Worm (Caenorhabditis elegans) whole organism, L1 larva: ENCODE measurements around the gene Y38H8A.1.
"Not testable (repeated sequence)": the region's sequence is repeated elsewhere in the genome, so short reads cannot be mapped to it uniquely, and the experiment has no call there.

Experiments
- C16A3.4 ChIP-seq: fragments of 150-350 bp; optimal IDR thresholded peaks from 2 replicates; lab custom pipeline; 2014; ENCODE audit warnings: missing biosample characterization, missing genetic modification characterization
- C34B4.2 ChIP-seq: sonication (generic microtip); optimal IDR thresholded peaks from 2 replicates; lab custom pipeline; 2017; ENCODE audit warnings: mild to moderate bottlenecking, missing genetic modification characterization, missing compliant biosample characterization
- Y116A8C.19 ChIP-seq: sonication (generic microtip); optimal IDR thresholded peaks from 2 replicates; lab custom pipeline; 2016; ENCODE audit warnings: missing compliant biosample characterization, missing genetic modification characterization, borderline replicate concordance
- ama-1 ChIP-seq: fragments of 150-350 bp; optimal IDR thresholded peaks from 2 replicates; lab custom pipeline; 2014
- ceh-8 ChIP-seq: fragments of 200-800 bp; sonication (Bioruptor generic); optimal IDR thresholded peaks from 2 replicates; lab custom pipeline; 2018; ENCODE audit warnings: mild to moderate bottlenecking, missing genetic modification characterization, moderate library complexity, missing compliant biosample characterization
- ceh-90 ChIP-seq: sonication (generic microtip); optimal IDR thresholded peaks from 2 replicates; lab custom pipeline; 2016; ENCODE audit warnings: missing genetic modification characterization, missing compliant biosample characterization
- ces-1 ChIP-seq: fragments of 150-350 bp; optimal IDR thresholded peaks from 2 replicates; lab custom pipeline; 2014; ENCODE audit warnings: missing biosample characterization, missing genetic modification reagents, missing genetic modification characterization
- dpl-1 ChIP-seq, 3 experiments: fragments of 150-350 bp in 2 of 3; sonication (generic microtip) in 1 of 3; optimal IDR thresholded peaks; 2 replicates each; lab custom pipeline; 2014 to 2017; ENCODE audit warnings: missing biosample characterization in 3 of 3, missing genetic modification characterization in 3 of 3, missing genetic modification reagents in 3 of 3
- efl-1 ChIP-seq, 4 experiments: fragments of 150-350 bp; optimal IDR thresholded peaks in 3 of 4; peaks in 1 of 4; 1 replicate in 1 of 4; 2 replicates in 3 of 4; lab custom pipeline; 2014; ENCODE audit warnings: missing biosample characterization in 2 of 4, missing genetic modification characterization in 2 of 4, missing genetic modification reagents in 2 of 4
- egl-13 ChIP-seq: sonication (generic microtip); optimal IDR thresholded peaks from 2 replicates; lab custom pipeline; 2016; ENCODE audit warnings: missing genotype, missing genetic modification reagents, missing genetic modification characterization, missing compliant biosample characterization
- elt-2 ChIP-seq: sonication (generic microtip); optimal IDR thresholded peaks from 2 replicates; lab custom pipeline; 2016; ENCODE audit warnings: missing genetic modification characterization, mild to moderate bottlenecking, inconsistent platforms, missing compliant biosample characterization, missing genetic modification reagents
- ets-5 ChIP-seq: fragments of 200-800 bp; sonication (Bioruptor generic); IDR thresholded peaks from 2 replicates; pipeline ENCODE4 v1.3.6; 2022; ENCODE audit warnings: missing genetic modification characterization, missing compliant biosample characterization
- fkh-10 ChIP-seq: sonication (generic microtip); optimal IDR thresholded peaks from 2 replicates; lab custom pipeline; 2017; ENCODE audit warnings: missing biosample characterization, missing genetic modification reagents, missing genetic modification characterization
- fos-1 ChIP-seq: fragments of 150-350 bp; optimal IDR thresholded peaks from 2 replicates; lab custom pipeline; 2014; ENCODE audit warnings: missing biosample characterization, missing genetic modification characterization
- hlh-4 ChIP-seq: sonication (generic microtip); optimal IDR thresholded peaks from 2 replicates; lab custom pipeline; 2016; ENCODE audit warnings: mild to moderate bottlenecking, missing genetic modification characterization, missing compliant biosample characterization
- hpl-2 ChIP-seq: fragments of 150-350 bp; optimal IDR thresholded peaks from 2 replicates; lab custom pipeline; 2014; ENCODE audit warnings: missing biosample characterization, missing genetic modification reagents, missing genetic modification characterization
- lin-13 ChIP-seq: fragments of 150-350 bp; optimal IDR thresholded peaks from 2 replicates; lab custom pipeline; 2014; ENCODE audit warnings: missing biosample characterization, missing genetic modification reagents, missing genetic modification characterization
- lin-39 ChIP-seq: fragments of 150-350 bp; optimal IDR thresholded peaks from 2 replicates; lab custom pipeline; 2014; ENCODE audit warnings: missing biosample characterization, missing genetic modification reagents, missing genetic modification characterization
- mdl-1 ChIP-seq, 2 experiments: fragments of 150-350 bp; optimal IDR thresholded peaks; 2 replicates each; lab custom pipeline; 2014 to 2017; ENCODE audit warnings: missing biosample characterization in 2 of 2, missing genetic modification characterization in 2 of 2, inconsistent platforms in 1 of 2
- mef-2 ChIP-seq: fragments of 150-350 bp; optimal IDR thresholded peaks from 2 replicates; lab custom pipeline; 2014; ENCODE audit warnings: missing biosample characterization, missing genetic modification characterization
- mep-1 ChIP-seq: fragments of 150-350 bp; optimal IDR thresholded peaks from 2 replicates; lab custom pipeline; 2014; ENCODE audit warnings: missing biosample characterization, missing genetic modification characterization
- nhr-20 ChIP-seq: sonication (generic microtip); optimal IDR thresholded peaks from 2 replicates; lab custom pipeline; 2016; ENCODE audit warnings: mild to moderate bottlenecking, missing genetic modification characterization, missing compliant biosample characterization
- nhr-237 ChIP-seq: fragments of 150-350 bp; optimal IDR thresholded peaks from 2 replicates; lab custom pipeline; 2014; ENCODE audit warnings: missing biosample characterization, missing genetic modification characterization
- nhr-47 ChIP-seq: sonication (generic microtip); optimal IDR thresholded peaks from 2 replicates; lab custom pipeline; 2016; ENCODE audit warnings: mild to moderate bottlenecking, missing genetic modification characterization, moderate library complexity, missing compliant biosample characterization
- nhr-76 ChIP-seq: sonication (generic microtip); optimal IDR thresholded peaks from 2 replicates; lab custom pipeline; 2017; ENCODE audit warnings: missing biosample characterization, missing genetic modification characterization
- pag-3 ChIP-seq: sonication (generic microtip); optimal IDR thresholded peaks from 2 replicates; lab custom pipeline; 2017; ENCODE audit warnings: missing genetic modification characterization, mild to moderate bottlenecking, missing compliant biosample characterization, antibody characterized with exemption, borderline replicate concordance; ENCODE audit not compliant: insufficient read depth
- pax-3 ChIP-seq: fragments of 200-800 bp; sonication (Bioruptor generic); optimal IDR thresholded peaks from 2 replicates; lab custom pipeline; 2018; ENCODE audit warnings: mild to moderate bottlenecking, missing genetic modification characterization, moderate library complexity, missing compliant biosample characterization
- pqm-1 ChIP-seq: sonication (generic microtip); optimal IDR thresholded peaks from 3 replicates; lab custom pipeline; 2017; ENCODE audit warnings: missing biosample characterization, missing genetic modification characterization
- skn-1 ChIP-seq: fragments of 150-350 bp; optimal IDR thresholded peaks from 2 replicates; lab custom pipeline; 2014; ENCODE audit warnings: missing biosample characterization, missing genetic modification characterization
- snpc-4 ChIP-seq: fragments of 150-350 bp; optimal IDR thresholded peaks from 2 replicates; lab custom pipeline; 2014; ENCODE audit warnings: missing biosample characterization, missing genetic modification characterization
- snu-23 ChIP-seq: sonication (generic microtip); optimal IDR thresholded peaks from 2 replicates; lab custom pipeline; 2016; ENCODE audit warnings: missing genetic modification characterization, missing compliant biosample characterization
- tbx-2 ChIP-seq: sonication (generic microtip); optimal IDR thresholded peaks from 2 replicates; lab custom pipeline; 2016; ENCODE audit warnings: missing genetic modification characterization, missing compliant biosample characterization
- tlp-1 ChIP-seq: fragments of 150-350 bp; optimal IDR thresholded peaks from 2 replicates; lab custom pipeline; 2014; ENCODE audit warnings: missing biosample characterization, missing genetic modification characterization
- ztf-4 ChIP-seq: fragments of 150-350 bp; optimal IDR thresholded peaks from 2 replicates; lab custom pipeline; 2014; ENCODE audit warnings: missing biosample characterization, missing genetic modification characterization

Gene Y38H8A.1

DNA sequence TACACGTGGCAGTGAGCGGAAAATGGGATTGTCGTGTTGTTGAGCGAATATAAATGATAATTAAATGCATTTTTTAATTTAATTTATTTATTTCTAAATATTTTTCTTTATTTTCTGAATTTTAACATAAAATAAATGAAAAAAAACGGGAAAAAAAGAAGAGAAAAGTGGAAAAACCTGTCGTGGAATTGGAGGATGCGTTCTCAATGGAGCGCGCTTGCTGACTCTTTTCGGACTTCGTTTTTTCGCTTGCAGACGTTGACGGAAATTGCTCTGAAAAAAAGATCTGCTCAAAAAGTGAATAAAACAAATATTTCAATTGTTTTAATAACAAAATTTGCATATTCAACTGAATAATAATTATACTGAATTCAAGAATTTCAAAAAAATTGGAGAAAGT is 29.1 kb upstream of the Y38H8A.1 start (continued):
- peak; percentile 52 for TF ChIP-seq mep-1 (tag; lab: Kevin White, UChicago)
- no peak for TF ChIP-seq C34B4.2

DNA sequence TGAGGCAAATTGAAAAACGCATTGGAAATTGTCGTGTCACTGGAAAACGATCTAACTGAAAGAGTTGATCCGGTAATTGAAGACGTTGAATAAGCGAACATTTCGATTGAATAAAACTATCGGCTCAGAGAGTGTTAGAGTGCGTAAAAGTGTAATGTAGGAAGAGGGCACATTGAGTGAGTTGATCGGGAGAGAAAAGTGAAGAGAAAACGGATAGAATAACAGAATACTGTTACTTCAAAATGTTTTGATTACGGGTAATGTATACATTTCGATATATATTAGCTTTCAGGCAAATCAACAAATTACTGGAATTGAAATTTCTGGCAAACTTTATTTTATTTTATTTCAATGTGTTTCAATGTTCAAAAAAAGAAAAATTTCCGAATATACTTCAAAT is 27.9 kb upstream of the Y38H8A.1 start, which contains the start of gene uso-1:
Gene uso-1, minus strand, starts transcription at position 101 of the 400 bp plus-strand sequence.
- TF ChIP-seq efl-1 (optimal IDR thresholded peaks at IDR 0.05; lab: Kevin White, UChicago) (no peak), efl-1 (GFP tag; optimal IDR thresholded peaks at IDR 0.05 in 1 of 2; lab: Kevin White, UChicago) (peak in 1 of 2 experiments; percentile 33), fkh-10 (no peak)

DNA sequence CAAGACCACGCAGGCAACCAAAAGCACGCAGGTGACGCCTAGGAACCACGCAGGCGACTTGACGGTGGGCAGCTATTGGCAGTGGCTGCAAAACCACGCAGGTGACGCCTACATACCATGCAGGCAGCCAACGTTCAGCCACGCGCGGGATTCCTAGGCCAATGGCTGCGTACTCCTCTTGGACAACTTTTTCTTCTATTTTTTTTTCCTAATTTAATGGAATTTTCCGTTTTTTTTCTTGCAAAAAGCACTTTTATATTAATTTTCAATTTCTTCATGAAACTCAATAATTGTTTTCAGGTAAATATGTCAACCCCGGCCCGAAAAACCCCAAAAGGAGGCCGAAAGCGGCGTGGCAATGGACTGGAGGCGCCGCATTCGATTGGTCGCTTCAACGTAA is 27.4 kb upstream of the Y38H8A.1 start, which contains the start of gene Y38H8A.7:
Gene Y38H8A.7, plus strand, starts transcription at position 301 of the 400 bp plus-strand sequence.
- TF ChIP-seq nhr-237, mef-2, pax-3 (tag; lab: Kevin White, UChicago): not testable (repeated sequence)
- TF ChIP-seq, all 84 proteins: peak for 0; not testable (repeated sequence) for 84

DNA sequence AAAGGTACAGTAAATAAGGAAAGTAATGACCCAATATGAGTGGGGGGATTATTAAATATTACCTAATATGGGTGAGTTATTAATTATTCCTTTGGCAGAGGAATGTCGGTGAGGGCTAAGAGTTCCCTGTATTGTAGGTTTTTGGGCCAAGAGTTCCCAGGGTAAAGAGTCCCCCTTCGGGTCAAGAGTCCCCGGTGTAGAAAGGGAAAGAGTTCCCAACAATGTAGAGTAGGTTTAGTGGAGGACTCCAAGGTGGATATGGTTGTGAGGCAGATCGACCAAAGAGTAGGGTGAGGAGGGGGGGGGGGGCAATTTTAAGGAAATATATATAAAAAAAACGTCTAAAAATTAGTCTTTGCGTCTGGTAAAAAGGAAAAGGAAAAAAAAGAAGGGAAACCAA is 25.7 kb upstream of the Y38H8A.1 start:
- no peak for TF ChIP-seq nhr-47 (tag; lab: Kevin White, UChicago)
- no peak for TF ChIP-seq egl-13 (tag; lab: Kevin White, UChicago)
- no peak for TF ChIP-seq lin-39 (tag; lab: Kevin White, UChicago)
- TF ChIP-seq hpl-2 = no peak

DNA sequence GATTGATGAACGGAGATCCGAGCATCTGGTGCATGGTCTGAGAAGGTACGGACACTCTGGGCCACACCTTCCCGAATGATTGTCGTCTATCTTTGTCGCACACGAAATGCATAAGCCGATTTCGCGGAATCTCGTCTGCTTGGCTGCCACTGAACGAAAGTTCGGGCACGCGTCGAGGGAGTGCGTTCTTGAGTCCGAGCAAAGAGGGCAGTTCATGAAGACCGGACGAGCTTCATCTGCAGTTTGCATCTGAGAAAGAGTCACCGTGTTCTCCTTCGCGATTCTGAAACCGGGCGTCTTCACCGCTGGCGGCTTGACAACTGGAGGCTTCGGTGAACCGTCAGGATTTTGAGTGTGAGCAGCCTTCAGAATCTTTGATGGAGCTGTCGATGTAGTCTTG is 24.3 kb upstream of the Y38H8A.1 start:
- TF ChIP-seq hlh-4 (tag; lab: Kevin White, UChicago) = no peak
- no peak for TF ChIP-seq skn-1 (tag; lab: Kevin White, UChicago)

DNA sequence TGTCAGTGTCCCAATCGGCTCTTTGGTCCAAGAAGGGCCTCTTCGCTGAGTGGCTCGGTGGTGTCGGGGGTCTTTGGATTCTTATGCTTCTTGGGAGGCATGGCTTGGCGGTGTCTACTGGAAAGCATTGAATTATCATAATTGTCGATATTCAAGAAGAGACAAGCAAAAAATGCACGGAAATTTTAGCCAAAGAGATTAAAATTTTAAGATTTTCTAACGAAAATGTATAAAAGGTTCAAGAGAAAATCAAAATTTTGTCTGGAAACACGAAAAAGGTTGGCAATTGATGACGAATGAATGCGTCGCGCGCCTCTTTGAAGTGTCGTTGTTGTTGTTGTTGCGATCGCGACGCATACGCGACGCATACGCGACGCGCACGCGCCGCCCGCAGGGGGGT is 21.7 kb upstream of the Y38H8A.1 start, which contains the start of gene Y38H8A.12:
Gene Y38H8A.12, minus strand, starts transcription at position 101 of the 400 bp plus-strand sequence.
- no peak for TF ChIP-seq pqm-1
- no peak for TF ChIP-seq mef-2 (tag; lab: Kevin White, UChicago)
- no peak for TF ChIP-seq tbx-2
- TF ChIP-seq tlp-1 (tag; lab: Kevin White, UChicago) = no peak
- TF ChIP-seq nhr-76 (tag; lab: Kevin White, UChicago) = no peak
- TF ChIP-seq ces-1 (GFP tag; lab: Kevin White, UChicago) = no peak
- TF ChIP-seq snu-23 (GFP tag; lab: Kevin White, UChicago) = no peak
- TF ChIP-seq, all 84 proteins: peak for 0

DNA sequence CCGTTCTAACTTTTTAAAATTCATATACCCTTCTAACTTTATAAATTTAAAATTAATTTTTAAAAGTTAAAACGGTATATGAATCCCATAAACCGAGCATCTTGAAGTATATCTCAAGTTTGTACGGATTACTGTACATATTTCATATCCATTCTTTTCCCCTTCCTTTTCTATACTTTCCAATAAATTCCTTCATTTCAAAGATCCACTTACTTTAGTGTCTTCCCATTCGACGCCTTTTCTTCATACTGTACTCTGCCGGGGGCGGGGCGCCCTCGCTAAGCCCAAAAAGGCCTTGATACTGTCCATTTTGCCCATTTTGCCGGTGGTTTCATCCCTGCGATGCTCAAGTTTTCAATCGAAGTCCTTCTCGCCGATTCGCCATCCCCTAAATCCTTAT is 16.8 kb upstream of the Y38H8A.1 start, which contains the start of gene fezf-1:
Gene fezf-1, plus strand, starts transcription at position 301 of the 400 bp plus-strand sequence.
- no peak for TF ChIP-seq fos-1 (tag; lab: Kevin White, UChicago)
- TF ChIP-seq ets-5 (GFP tag; lab: Robert Waterston, UW) = no peak
- TF ChIP-seq elt-2 (tag; lab: Kevin White, UChicago) = no peak
- TF ChIP-seq ceh-90 (tag; lab: Kevin White, UChicago) = no peak
- no peak for TF ChIP-seq ces-1 (GFP tag; lab: Kevin White, UChicago)
- no peak for TF ChIP-seq snpc-4 (tag; lab: Kevin White, UChicago)
- TF ChIP-seq Y116A8C.19 = no peak
- TF ChIP-seq ceh-8 (GFP tag; lab: Kevin White, UChicago) = no peak
- TF ChIP-seq C16A3.4 (tag; lab: Kevin White, UChicago) = no peak
- TF ChIP-seq ztf-4 (tag; lab: Kevin White, UChicago) = no peak
- TF ChIP-seq mdl-1 (tag; optimal IDR thresholded peaks at IDR 0.05; lab: Kevin White, UChicago) = no peak
- TF ChIP-seq dpl-1 (GFP tag; optimal IDR thresholded peaks at IDR 0.05; lab: Kevin White, UChicago) = no peak
- no peak for TF ChIP-seq ama-1 (lab: Kevin White, UChicago)
- no peak for TF ChIP-seq lin-39 (tag; lab: Kevin White, UChicago)
- TF ChIP-seq pag-3 (tag; lab: Kevin White, UChicago) = no peak
- no peak for TF ChIP-seq snu-23 (GFP tag; lab: Kevin White, UChicago)
- TF ChIP-seq lin-13 (GFP tag; lab: Kevin White, UChicago) = no peak
- no peak for TF ChIP-seq nhr-20 (tag; lab: Kevin White, UChicago)
- TF ChIP-seq, all 84 proteins: peak for 0
